Worm (Caenorhabditis elegans): ENCODE results near the gene F11G11.15.
"Not testable (repeated sequence)": the region's sequence is repeated elsewhere in the genome, so short reads cannot be mapped to it uniquely, and the experiment has no call there.

- not testable (repeated sequence) for TF ChIP-seq jun-1 (tag; optimal IDR thresholded peaks at IDR 0.05); pqm-1 (tag; optimal IDR thresholded peaks at IDR 0.05); T26A8.4 (GFP tag; IDR thresholded peaks at IDR 0.05); nhr-77 (tag; optimal IDR thresholded peaks at IDR 0.05); unc-39 (tag; optimal IDR thresholded peaks at IDR 0.05); nhr-237 (tag; optimal IDR thresholded peaks at IDR 0.05); snpc-4 (tag; optimal IDR thresholded peaks at IDR 0.05); zag-1 (tag; optimal IDR thresholded peaks at IDR 0.05); pha-4 (GFP tag; IDR thresholded peaks at IDR 0.05); pha-4 (tag; optimal IDR thresholded peaks at IDR 0.05); R02D3.7 (tag; optimal IDR thresholded peaks at IDR 0.05); snpc-1.2 (GFP tag; IDR thresholded peaks at IDR 0.05)
These were observed 23.9 kb downstream of the F11G11.15 start, which contains the start of gene msp-32 for ce11 chrII:4898529-4898928.

All from whole organism, L4 larva.